Worm (Caenorhabditis elegans): Measurements from ENCODE around the gene ZK154.5.

Gene ZK154.5

DNA sequence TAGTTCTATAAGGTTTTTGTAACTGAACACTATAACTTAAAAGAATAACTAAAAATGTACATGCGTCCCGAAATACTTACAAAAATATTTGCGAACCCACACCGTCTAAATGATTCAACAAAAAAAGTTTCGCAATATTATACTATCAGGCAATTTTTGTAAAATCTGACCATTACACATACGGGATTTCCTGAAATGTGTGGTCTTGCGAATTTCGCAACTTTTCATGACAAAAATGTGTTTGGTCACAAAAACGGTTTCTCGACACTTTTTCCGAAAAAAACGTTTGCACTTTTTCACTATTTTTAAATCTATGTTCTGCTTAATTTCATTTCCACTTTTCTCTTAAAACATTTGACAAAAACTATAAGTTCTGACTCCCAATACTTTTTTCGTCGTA is 27.5 kb upstream of the ZK154.5 start:
- TF ChIP-seq ceh-43 (GFP tag; optimal IDR thresholded peaks at IDR 0.05) (no peak), elt-3 (tag; optimal IDR thresholded peaks at IDR 0.05) (no peak), unc-62 (GFP tag; optimal IDR thresholded peaks at IDR 0.05) (no peak), ceh-39 (tag; optimal IDR thresholded peaks at IDR 0.05) (no peak), cnd-1 (tag; optimal IDR thresholded peaks at IDR 0.05) (no peak), ztf-11 (tag; optimal IDR thresholded peaks at IDR 0.05) (no peak), mab-5 (tag; optimal IDR thresholded peaks at IDR 0.05) (no peak)

- no peak for TF ChIP-seq tbx-8 (GFP tag; optimal IDR thresholded peaks at IDR 0.05)
- no peak for TF ChIP-seq pha-4 (tag; optimal IDR thresholded peaks at IDR 0.05)
- TF ChIP-seq nhr-76 (tag; optimal IDR thresholded peaks at IDR 0.05) = no peak
- TF ChIP-seq blmp-1 (tag; optimal IDR thresholded peaks at IDR 0.05) = peak; percentile 7
- TF ChIP-seq elt-3 (tag; optimal IDR thresholded peaks at IDR 0.05) = no peak
- no peak for TF ChIP-seq ham-2 (GFP tag; optimal IDR thresholded peaks at IDR 0.05)
- no peak for TF ChIP-seq unc-39 (tag; optimal IDR thresholded peaks at IDR 0.05)
- peak; percentile 10 for TF ChIP-seq sptf-1 (tag; optimal IDR thresholded peaks at IDR 0.05)
- TF ChIP-seq zip-8 (tag; optimal IDR thresholded peaks at IDR 0.05) = no peak
- no peak for TF ChIP-seq unc-62 (GFP tag; optimal IDR thresholded peaks at IDR 0.05)
- no peak for TF ChIP-seq M03D4.4 (tag; optimal IDR thresholded peaks at IDR 0.05)
- no peak for TF ChIP-seq unc-120 (tag; optimal IDR thresholded peaks at IDR 0.05; ENCODE audit: poor library complexity, severe bottlenecking)
- no peak for TF ChIP-seq ceh-43 (GFP tag; optimal IDR thresholded peaks at IDR 0.05)
Measured at ce11 chrX:7814747-7815146, 27.0 kb upstream of the ZK154.5 start.

DNA sequence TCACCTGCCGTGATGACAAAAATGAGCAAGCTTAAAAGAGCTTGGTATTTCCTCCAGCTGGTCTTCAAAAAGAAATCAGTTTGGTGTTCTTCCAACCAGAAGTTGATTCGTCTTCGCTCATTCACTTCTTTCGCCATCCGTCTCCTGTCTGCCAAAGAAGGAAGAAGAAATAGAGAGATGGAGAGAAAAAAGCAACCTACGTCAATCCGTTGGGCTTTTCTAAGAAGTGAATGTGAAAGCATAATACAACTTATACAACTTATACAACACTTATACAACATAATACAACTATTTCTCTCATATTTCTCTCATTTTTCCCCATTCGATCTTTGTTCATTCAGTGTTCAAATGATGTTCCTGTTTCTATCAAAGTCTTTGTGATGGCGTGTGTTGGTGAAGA is 23.3 kb upstream of the ZK154.5 start:
- TF ChIP-seq unc-39 (tag; optimal IDR thresholded peaks at IDR 0.05) (no peak), sptf-1 (tag; optimal IDR thresholded peaks at IDR 0.05) (no peak), mep-1 (tag; optimal IDR thresholded peaks at IDR 0.05) (no peak), nhr-237 (tag; optimal IDR thresholded peaks at IDR 0.05) (no peak), ceh-43 (GFP tag; optimal IDR thresholded peaks at IDR 0.05) (no peak), pha-4 (tag; optimal IDR thresholded peaks at IDR 0.05) (no peak), mab-5 (tag; optimal IDR thresholded peaks at IDR 0.05) (no peak), unc-62 (GFP tag; optimal IDR thresholded peaks at IDR 0.05) (no peak), sem-2 (GFP tag; optimal IDR thresholded peaks at IDR 0.05) (no peak), blmp-1 (tag; optimal IDR thresholded peaks at IDR 0.05) (no peak), lin-32 (GFP tag; optimal IDR thresholded peaks at IDR 0.05) (no peak), M03D4.4 (tag; optimal IDR thresholded peaks at IDR 0.05) (no peak), unc-120 (tag; optimal IDR thresholded peaks at IDR 0.05; ENCODE audit: poor library complexity, severe bottlenecking) (no peak)

DNA sequence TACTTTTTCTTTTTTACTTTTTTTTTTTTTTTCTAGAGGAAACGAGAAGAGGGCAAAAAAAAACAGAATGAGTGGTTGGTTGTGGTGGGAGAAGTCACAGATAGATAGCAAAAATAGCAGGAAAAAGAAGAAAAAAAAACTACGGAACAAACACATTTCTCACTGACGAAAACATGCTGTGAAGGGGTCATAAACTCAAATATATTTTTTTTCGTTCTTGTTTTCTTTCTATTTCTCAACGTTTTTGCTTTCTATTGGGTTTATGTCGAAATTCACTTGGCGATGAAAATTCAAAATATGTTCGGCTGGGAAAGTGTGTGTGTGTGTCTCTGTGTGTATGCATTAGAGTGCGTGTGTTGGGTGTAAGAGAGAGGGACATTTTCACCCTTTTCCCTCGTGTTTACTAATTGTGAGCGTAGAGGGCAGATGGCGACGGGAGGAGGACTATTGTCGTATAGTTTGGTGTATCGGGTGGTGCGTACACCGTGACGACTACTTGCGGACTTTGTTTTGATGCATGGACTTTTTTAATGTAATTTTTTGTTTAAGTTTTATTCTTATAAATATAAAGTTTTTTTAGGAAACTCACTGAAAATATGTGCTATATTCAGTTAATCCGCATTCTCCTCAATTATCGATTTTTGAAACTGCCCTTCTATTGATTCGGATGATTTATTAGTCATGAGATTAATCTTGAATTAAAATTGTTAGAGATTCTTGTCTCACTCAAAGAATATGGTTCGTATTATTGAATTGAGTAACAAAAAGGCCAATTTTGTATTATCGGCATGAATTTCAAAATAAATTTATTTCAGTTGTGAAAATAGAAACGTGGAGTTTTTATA is 21.8 kb upstream of the ZK154.5 start:
- TF ChIP-seq mls-2 (tag; optimal IDR thresholded peaks at IDR 0.05) (peak; percentile 24), nhr-2 (tag; optimal IDR thresholded peaks at IDR 0.05) (no peak), pha-4 (tag; optimal IDR thresholded peaks at IDR 0.05) (peak; percentile 89), lin-13 (tag; optimal IDR thresholded peaks at IDR 0.05) (peak; percentile 69), drap-1 (GFP tag; optimal IDR thresholded peaks at IDR 0.05) (peak; percentile 42), ces-1 (GFP tag; optimal IDR thresholded peaks at IDR 0.05) (peak; percentile 66), cnd-1 (tag; optimal IDR thresholded peaks at IDR 0.05) (peak; percentile 81), nhr-12 (tag; optimal IDR thresholded peaks at IDR 0.05) (no peak), elt-1 (tag; optimal IDR thresholded peaks at IDR 0.05; ENCODE audit: borderline replicate concordance, insufficient read depth) (no peak), zip-8 (tag; optimal IDR thresholded peaks at IDR 0.05) (no peak), ceh-83 (GFP tag; optimal IDR thresholded peaks at IDR 0.05) (no peak), blmp-1 (tag; optimal IDR thresholded peaks at IDR 0.05) (no peak), mab-5 (tag; optimal IDR thresholded peaks at IDR 0.05) (no peak), ceh-43 (GFP tag; optimal IDR thresholded peaks at IDR 0.05) (peak; percentile 56), unc-39 (tag; optimal IDR thresholded peaks at IDR 0.05) (no peak), ceh-39 (tag; optimal IDR thresholded peaks at IDR 0.05) (peak; percentile 38), hlh-1 (tag; optimal IDR thresholded peaks at IDR 0.05) (peak; percentile 64), elt-3 (tag; optimal IDR thresholded peaks at IDR 0.05) (no peak), snpc-4 (tag; optimal IDR thresholded peaks at IDR 0.05) (no peak), bed-3 (GFP tag; optimal IDR thresholded peaks at IDR 0.05) (no peak), mep-1 (tag; optimal IDR thresholded peaks at IDR 0.05) (peak; percentile 68), unc-120 (tag; optimal IDR thresholded peaks at IDR 0.05; ENCODE audit: poor library complexity, severe bottlenecking) (peak; percentile 46), nhr-28 (tag; optimal IDR thresholded peaks at IDR 0.05) (no peak), sptf-1 (tag; optimal IDR thresholded peaks at IDR 0.05) (peak; percentile 29), nhr-237 (tag; optimal IDR thresholded peaks at IDR 0.05) (no peak), lin-32 (GFP tag; optimal IDR thresholded peaks at IDR 0.05) (peak; percentile 60), M03D4.4 (tag; optimal IDR thresholded peaks at IDR 0.05) (peak; percentile 58), tbx-8 (GFP tag; optimal IDR thresholded peaks at IDR 0.05) (no peak), ztf-11 (tag; optimal IDR thresholded peaks at IDR 0.05) (no peak), unc-62 (GFP tag; optimal IDR thresholded peaks at IDR 0.05) (no peak), lsy-2 (tag; optimal IDR thresholded peaks at IDR 0.05) (peak; percentile 47), nhr-76 (tag; optimal IDR thresholded peaks at IDR 0.05) (no peak)
